Worm (Caenorhabditis elegans) whole organism, mixed stage, embryonic: ENCODE measurements around the gene srg-54.

Experiments
- M03D4.4 ChIP-seq: sonication (generic microtip); optimal IDR thresholded peaks from 2 replicates; lab custom pipeline; 2017; ENCODE audit warnings: mild to moderate bottlenecking, missing genetic modification characterization, missing compliant biosample characterization
- blmp-1 ChIP-seq: fragments of 150-350 bp; optimal IDR thresholded peaks from 2 replicates; lab custom pipeline; 2014; ENCODE audit warnings: missing biosample characterization, missing genetic modification characterization
- ceh-39 ChIP-seq: fragments of 150-350 bp; optimal IDR thresholded peaks from 2 replicates; lab custom pipeline; 2014; ENCODE audit warnings: missing biosample characterization, missing genetic modification characterization
- ceh-43 ChIP-seq: fragments of 200-800 bp; sonication (Bioruptor generic); optimal IDR thresholded peaks from 2 replicates; lab custom pipeline; 2018; ENCODE audit warnings: mild to moderate bottlenecking, missing genetic modification characterization, moderate library complexity, missing compliant biosample characterization
- ceh-83 ChIP-seq: fragments of 200-800 bp; sonication (Bioruptor generic); optimal IDR thresholded peaks from 2 replicates; lab custom pipeline; 2018; ENCODE audit warnings: mild to moderate bottlenecking, missing genetic modification characterization, missing compliant biosample characterization
- ces-1 ChIP-seq: fragments of 150-350 bp; optimal IDR thresholded peaks from 2 replicates; lab custom pipeline; 2014; ENCODE audit warnings: missing biosample characterization, missing genetic modification reagents, missing genetic modification characterization
- cnd-1 ChIP-seq: fragments of 200-800 bp; sonication (Bioruptor generic); optimal IDR thresholded peaks from 2 replicates; lab custom pipeline; 2018; ENCODE audit warnings: mild to moderate bottlenecking, missing genetic modification characterization, missing compliant biosample characterization
- drap-1 ChIP-seq: fragments of 200-800 bp; sonication (Bioruptor generic); optimal IDR thresholded peaks from 3 replicates; lab custom pipeline; 2018; ENCODE audit warnings: mild to moderate bottlenecking, missing genetic modification characterization, missing compliant biosample characterization
- elt-3 ChIP-seq: fragments of 150-350 bp; optimal IDR thresholded peaks from 2 replicates; lab custom pipeline; 2014; ENCODE audit warnings: missing biosample characterization, missing genetic modification characterization
- flh-1 ChIP-seq: fragments of 200-800 bp; sonication (Bioruptor generic); optimal IDR thresholded peaks from 2 replicates; lab custom pipeline; 2018; ENCODE audit warnings: mild to moderate bottlenecking, missing genetic modification characterization, moderate library complexity, missing compliant biosample characterization
- ham-2 ChIP-seq: fragments of 200-800 bp; sonication (Bioruptor generic); optimal IDR thresholded peaks from 2 replicates; lab custom pipeline; 2018; ENCODE audit warnings: mild to moderate bottlenecking, missing genetic modification characterization, missing compliant biosample characterization
- hlh-1 ChIP-seq: fragments of 150-350 bp; optimal IDR thresholded peaks from 2 replicates; lab custom pipeline; 2014; ENCODE audit warnings: missing biosample characterization, missing genetic modification reagents, missing genetic modification characterization
- lin-13 ChIP-seq: fragments of 150-350 bp; optimal IDR thresholded peaks from 2 replicates; lab custom pipeline; 2014; ENCODE audit warnings: missing biosample characterization, missing genetic modification characterization
- lin-32 ChIP-seq: fragments of 200-800 bp; sonication (Bioruptor generic); optimal IDR thresholded peaks from 2 replicates; lab custom pipeline; 2018; ENCODE audit warnings: mild to moderate bottlenecking, missing genetic modification characterization, missing compliant biosample characterization
- lsy-2 ChIP-seq: fragments of 150-350 bp; optimal IDR thresholded peaks from 2 replicates; lab custom pipeline; 2014; ENCODE audit warnings: missing biosample characterization, missing genetic modification characterization
- mab-5 ChIP-seq: fragments of 150-350 bp; optimal IDR thresholded peaks from 2 replicates; lab custom pipeline; 2014; ENCODE audit warnings: missing biosample characterization, missing genetic modification characterization
- nhr-12 ChIP-seq: fragments of 150-350 bp; optimal IDR thresholded peaks from 2 replicates; lab custom pipeline; 2014; ENCODE audit warnings: missing biosample characterization, missing genetic modification characterization
- nhr-2 ChIP-seq: fragments of 150-350 bp; optimal IDR thresholded peaks from 2 replicates; lab custom pipeline; 2014; ENCODE audit warnings: missing biosample characterization, missing genetic modification characterization
- nhr-237 ChIP-seq: fragments of 150-350 bp; optimal IDR thresholded peaks from 2 replicates; lab custom pipeline; 2014; ENCODE audit warnings: missing biosample characterization, missing genetic modification characterization
- nhr-28 ChIP-seq: fragments of 150-350 bp; optimal IDR thresholded peaks from 2 replicates; lab custom pipeline; 2014; ENCODE audit warnings: missing biosample characterization, missing genetic modification characterization
- pha-4 ChIP-seq: fragments of 150-350 bp; optimal IDR thresholded peaks from 2 replicates; lab custom pipeline; 2018; ENCODE audit warnings: missing biosample characterization, missing genetic modification reagents, missing genetic modification characterization
- sem-2 ChIP-seq: fragments of 200-800 bp; sonication (Bioruptor generic); optimal IDR thresholded peaks from 2 replicates; lab custom pipeline; 2018; ENCODE audit warnings: mild to moderate bottlenecking, missing genetic modification characterization, missing compliant biosample characterization
- snpc-4 ChIP-seq: fragments of 150-350 bp; optimal IDR thresholded peaks from 2 replicates; lab custom pipeline; 2014; ENCODE audit warnings: missing biosample characterization, missing genetic modification characterization
- sptf-1 ChIP-seq: sonication (generic microtip); optimal IDR thresholded peaks from 2 replicates; lab custom pipeline; 2017; ENCODE audit warnings: mild to moderate bottlenecking, missing genetic modification characterization, moderate library complexity, missing compliant biosample characterization
- tbx-8 ChIP-seq: fragments of 200-800 bp; sonication (Bioruptor generic); optimal IDR thresholded peaks from 2 replicates; lab custom pipeline; 2018; ENCODE audit warnings: mild to moderate bottlenecking, missing genetic modification characterization, moderate library complexity, missing compliant biosample characterization
- unc-120 ChIP-seq: sonication (generic microtip); optimal IDR thresholded peaks from 2 replicates; lab custom pipeline; 2017; ENCODE audit warnings: missing genetic modification characterization, missing compliant biosample characterization; ENCODE audit not compliant: poor library complexity, severe bottlenecking
- unc-39 ChIP-seq: fragments of 150-350 bp; optimal IDR thresholded peaks from 2 replicates; lab custom pipeline; 2014; ENCODE audit warnings: missing biosample characterization, missing genetic modification characterization
- unc-62 ChIP-seq: fragments of 150-350 bp; optimal IDR thresholded peaks from 2 replicates; lab custom pipeline; 2014; ENCODE audit warnings: missing biosample characterization, missing genetic modification reagents, missing genetic modification characterization
- zip-8 ChIP-seq: fragments of 150-350 bp; optimal IDR thresholded peaks from 2 replicates; lab custom pipeline; 2014; ENCODE audit warnings: missing biosample characterization, missing genetic modification characterization
- ztf-11 ChIP-seq: fragments of 150-350 bp; optimal IDR thresholded peaks from 2 replicates; lab custom pipeline; 2014; ENCODE audit warnings: missing biosample characterization, missing genetic modification characterization

Gene srg-54

DNA sequence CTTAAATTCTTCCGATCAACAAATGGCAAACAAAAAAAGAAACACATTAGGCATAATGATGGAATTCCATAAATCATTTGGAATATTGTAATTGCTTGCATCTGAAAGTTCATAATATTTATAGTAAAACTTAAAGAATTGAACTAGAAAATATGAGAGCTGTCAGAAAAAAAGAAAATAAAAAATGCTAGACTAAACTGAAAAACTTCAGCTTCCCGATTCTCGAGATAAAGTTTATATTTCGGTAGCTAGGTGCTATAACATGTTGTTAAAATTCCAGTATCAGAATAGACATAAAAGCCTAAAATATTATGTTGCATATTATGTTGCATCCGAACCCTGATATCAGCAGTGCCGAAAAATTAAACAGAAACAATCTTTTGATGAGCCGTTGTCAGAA, at the start of gene srg-54:
srg-54 (minus strand) TSS at position 101 of the 400 bp plus-strand sequence.
- no peak for TF ChIP-seq drap-1 (GFP tag; lab: Kevin White, UChicago)
- TF ChIP-seq unc-120 (tag; lab: Kevin White, UChicago) = no peak
- no peak for TF ChIP-seq elt-3 (tag; lab: Kevin White, UChicago)
- no peak for TF ChIP-seq ztf-11 (tag; lab: Kevin White, UChicago)
- no peak for TF ChIP-seq nhr-12 (tag; lab: Kevin White, UChicago)
- TF ChIP-seq sptf-1 = no peak
- no peak for TF ChIP-seq lin-32 (GFP tag; lab: Kevin White, UChicago)
- TF ChIP-seq ceh-43 (GFP tag; lab: Kevin White, UChicago) = no peak
- no peak for TF ChIP-seq nhr-237 (tag; lab: Kevin White, UChicago)
- no peak for TF ChIP-seq cnd-1 (tag; lab: Kevin White, UChicago)
- no peak for TF ChIP-seq ceh-83 (GFP tag; lab: Kevin White, UChicago)
- no peak for TF ChIP-seq nhr-2 (tag; lab: Kevin White, UChicago)

DNA sequence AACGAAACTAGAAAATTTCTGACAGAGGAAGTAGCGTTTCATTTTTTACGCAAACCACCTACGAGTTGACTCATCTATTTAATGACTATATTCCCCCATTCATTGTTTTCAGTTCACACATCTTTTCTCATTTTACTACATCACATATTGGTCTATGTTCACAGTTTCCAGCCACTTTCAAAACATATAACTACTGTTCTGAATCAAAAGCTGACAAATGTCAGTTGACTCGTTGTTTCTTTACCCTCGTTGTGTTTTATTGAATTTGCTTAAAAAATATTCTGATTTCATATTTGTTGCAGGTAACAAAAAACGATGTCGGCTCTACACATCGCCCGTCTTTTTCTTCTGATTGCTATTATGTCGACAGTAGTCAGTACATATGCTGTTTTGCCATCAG, 47.1 kb upstream of the srg-54 start, which contains the start of gene nlp-59:
nlp-59 (plus strand) TSS at position 301 of the 400 bp plus-strand sequence.
- TF ChIP-seq nhr-28 (tag; lab: Kevin White, UChicago) = no peak
- TF ChIP-seq sptf-1 = no peak
- TF ChIP-seq tbx-8 (GFP tag; lab: Kevin White, UChicago) = no peak
- no peak for TF ChIP-seq flh-1 (GFP tag; lab: Kevin White, UChicago)
- no peak for TF ChIP-seq lsy-2 (tag; lab: Kevin White, UChicago)
- no peak for TF ChIP-seq elt-3 (tag; lab: Kevin White, UChicago)
- TF ChIP-seq lin-32 (GFP tag; lab: Kevin White, UChicago) = no peak
- no peak for TF ChIP-seq ceh-39 (tag; lab: Kevin White, UChicago)

DNA sequence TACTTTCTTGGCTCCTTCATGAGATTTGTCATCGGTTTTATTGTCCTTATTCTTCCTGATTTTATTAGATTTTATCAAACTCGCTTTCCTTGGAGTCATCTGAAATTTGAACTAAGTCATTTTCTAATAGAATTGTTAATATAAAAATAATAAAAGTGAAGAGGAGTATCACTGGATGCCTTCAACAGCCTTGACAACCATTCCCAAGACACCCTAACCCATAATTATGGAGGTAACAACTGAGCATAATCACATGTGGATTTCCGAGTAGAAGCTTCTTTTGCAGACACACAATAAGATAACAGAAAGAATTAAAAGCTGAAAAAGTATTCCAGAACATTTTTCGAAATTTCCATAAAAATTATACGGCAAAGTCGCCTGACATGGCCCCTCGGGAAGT, 31.7 kb upstream of the srg-54 start, which contains the start of gene F02D8.9:
F02D8.9 (minus strand) TSS at position 101 of the 400 bp plus-strand sequence.
- TF ChIP-seq flh-1 (GFP tag; lab: Kevin White, UChicago) (no peak), mab-5 (no peak), ham-2 (GFP tag; lab: Kevin White, UChicago) (no peak), sem-2 (GFP tag; lab: Kevin White, UChicago) (no peak), snpc-4 (tag; lab: Kevin White, UChicago) (no peak), lin-13 (tag; lab: Kevin White, UChicago) (no peak), unc-62 (no peak), pha-4 (tag; lab: Kevin White, UChicago) (no peak)

DNA sequence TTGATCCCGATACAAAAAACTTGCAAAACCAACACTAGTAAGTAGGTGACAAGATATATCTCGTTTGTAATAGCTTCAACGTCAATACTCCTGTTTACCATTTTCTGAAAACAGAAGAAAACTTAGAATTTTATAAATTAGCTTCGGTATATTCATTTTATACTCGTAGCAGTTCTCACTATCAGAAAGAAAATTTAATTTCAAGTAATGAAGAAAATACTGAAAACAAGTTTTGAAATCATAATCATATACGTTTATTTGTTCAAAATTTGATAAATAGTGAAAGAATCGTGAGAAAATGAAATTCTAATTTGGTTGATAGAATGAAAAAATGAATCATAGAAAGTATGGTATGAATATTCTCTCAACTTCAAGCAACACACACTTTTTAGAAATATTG, 30.6 kb upstream of the srg-54 start, which contains the start of gene C30G7.5:
C30G7.5 (minus strand) TSS at position 101 of the 400 bp plus-strand sequence.
- no peak for TF ChIP-seq nhr-12 (tag; lab: Kevin White, UChicago)

DNA sequence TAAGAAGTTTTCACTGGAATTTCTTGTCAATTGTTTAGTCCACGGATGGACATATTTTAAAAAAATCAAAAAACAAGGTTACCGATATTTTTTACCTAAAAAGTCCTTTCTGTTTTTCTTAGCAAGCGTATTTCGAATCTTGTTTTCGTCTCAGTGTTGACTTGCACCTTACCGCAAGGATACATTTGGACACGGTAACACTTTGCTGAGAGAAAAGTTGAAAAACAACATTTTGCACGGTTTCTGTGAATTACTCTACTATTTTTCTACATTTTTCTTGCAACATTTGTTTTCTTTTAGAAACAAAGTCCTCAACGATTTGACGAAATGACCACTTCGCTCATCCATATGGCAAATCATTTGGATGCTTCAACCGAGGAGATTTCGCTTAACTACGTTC, 25.5 kb upstream of the srg-54 start, which contains the start of gene hil-1:
hil-1 (plus strand) TSS at position 301 of the 400 bp plus-strand sequence.
- no peak for TF ChIP-seq snpc-4 (tag; lab: Kevin White, UChicago)
- no peak for TF ChIP-seq mab-5
- TF ChIP-seq cnd-1 (tag; lab: Kevin White, UChicago) = no peak
- no peak for TF ChIP-seq M03D4.4 (tag; lab: Kevin White, UChicago)
- no peak for TF ChIP-seq unc-120 (tag; lab: Kevin White, UChicago)
- TF ChIP-seq drap-1 (GFP tag; lab: Kevin White, UChicago) = no peak
- no peak for TF ChIP-seq zip-8
- no peak for TF ChIP-seq hlh-1
- no peak for TF ChIP-seq nhr-28 (tag; lab: Kevin White, UChicago)
- TF ChIP-seq ztf-11 (tag; lab: Kevin White, UChicago) = no peak
- TF ChIP-seq ceh-43 (GFP tag; lab: Kevin White, UChicago) = no peak
- no peak for TF ChIP-seq ceh-39 (tag; lab: Kevin White, UChicago)
- TF ChIP-seq tbx-8 (GFP tag; lab: Kevin White, UChicago) = no peak
- no peak for TF ChIP-seq unc-39 (tag; lab: Kevin White, UChicago)
- TF ChIP-seq sem-2 (GFP tag; lab: Kevin White, UChicago) = no peak
- TF ChIP-seq ces-1 (GFP tag; lab: Kevin White, UChicago) = no peak

DNA sequence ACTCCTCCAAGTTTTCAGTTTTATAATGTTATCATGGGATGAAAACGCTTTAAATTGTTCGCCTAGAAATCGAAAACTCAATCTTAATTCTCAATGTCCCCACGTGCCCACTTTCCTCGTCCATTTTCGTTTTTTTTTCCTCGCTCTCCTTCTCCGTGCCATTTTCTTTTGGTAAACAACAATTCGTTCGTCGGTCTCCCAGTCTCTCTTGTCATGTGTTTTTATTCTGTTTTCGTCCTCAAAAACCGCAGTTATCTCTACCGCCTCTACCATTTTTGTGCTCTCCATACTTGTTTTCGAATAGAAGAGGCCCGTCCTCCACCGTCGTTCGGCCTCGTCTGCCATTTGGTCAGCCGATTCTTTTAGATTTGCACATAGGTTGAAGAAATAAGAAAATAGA, 24.6 kb upstream of the srg-54 start:
- no peak for TF ChIP-seq pha-4 (tag; lab: Kevin White, UChicago)
- TF ChIP-seq blmp-1 (tag; lab: Kevin White, UChicago) = no peak
- TF ChIP-seq ceh-43 (GFP tag; lab: Kevin White, UChicago) = no peak
- no peak for TF ChIP-seq unc-120 (tag; lab: Kevin White, UChicago)
- no peak for TF ChIP-seq unc-62
